Worm (Caenorhabditis elegans) whole organism, L3 larva: ENCODE measurements around the gene W02D7.11.

Experiments
- fos-1 ChIP-seq: fragments of 150-350 bp; optimal IDR thresholded peaks from 2 replicates; lab custom pipeline; 2014; ENCODE audit warnings: missing biosample characterization, missing genetic modification characterization
- lin-15B ChIP-seq: fragments of 150-350 bp; optimal IDR thresholded peaks from 2 replicates; lab custom pipeline; 2014; ENCODE audit warnings: missing biosample characterization, missing genetic modification characterization
- nhr-11 ChIP-seq: fragments of 150-350 bp; optimal IDR thresholded peaks from 2 replicates; lab custom pipeline; 2014; ENCODE audit warnings: missing biosample characterization, missing genetic modification characterization
- skn-1 ChIP-seq: fragments of 150-350 bp; optimal IDR thresholded peaks from 2 replicates; lab custom pipeline; 2014; ENCODE audit warnings: missing biosample characterization, missing genetic modification characterization
- snpc-4 ChIP-seq: fragments of 150-350 bp; optimal IDR thresholded peaks from 2 replicates; lab custom pipeline; 2014; ENCODE audit warnings: missing biosample characterization, missing genetic modification characterization
- unc-62 ChIP-seq: fragments of 150-350 bp; sonication (generic microtip); optimal IDR thresholded peaks from 4 replicates; lab custom pipeline; 2014; ENCODE audit warnings: missing biosample characterization, missing genetic modification reagents, missing genetic modification characterization

- TF ChIP-seq unc-62 (GFP tag; lab: Kevin White, UChicago) (no peak), skn-1 (tag; lab: Kevin White, UChicago) (no peak), snpc-4 (tag; lab: Kevin White, UChicago) (no peak), fos-1 (no peak), nhr-11 (no peak), lin-15B (tag; lab: Kevin White, UChicago) (no peak)
These were observed 19.5 kb downstream of the W02D7.11 start, which contains the start of gene slc-17.5 for ce11 chrV:8284800-8285199.
